Fruit fly (Drosophila melanogaster) Kc167 (cell line): ENCODE measurements around the gene Gr28b.

ENCODE experiments used
- Myc ChIP-seq: fragments of >200 bp; optimal IDR thresholded peaks from 2 replicates; lab custom pipeline; 2017; ENCODE audit warnings: missing external identifiers
- Sin3A ChIP-seq: fragments of >200 bp; optimal IDR thresholded peaks from 2 replicates; lab custom pipeline; 2018; ENCODE audit warnings: missing external identifiers
- h ChIP-seq: fragments of >200 bp; optimal IDR thresholded peaks from 3 replicates; lab custom pipeline; 2018; ENCODE audit warnings: missing external identifiers
- insv ChIP-seq: fragments of >200 bp; optimal IDR thresholded peaks from 3 replicates; lab custom pipeline; 2018; ENCODE audit warnings: missing external identifiers
- psq ChIP-seq: fragments of >200 bp; optimal IDR thresholded peaks from 2 replicates; lab custom pipeline; 2017; ENCODE audit warnings: missing external identifiers
- ttk ChIP-seq: sonication (Bioruptor generic); optimal IDR thresholded peaks from 2 replicates; lab custom pipeline; 2017; ENCODE audit warnings: missing external identifiers

The Gr28b gene

dm6 chr2L:7448371-7448770 lies 13.7 kb downstream of the Gr28b start:
- TF ChIP-seq Sin3A (no peak), psq (lab: Kevin White, UChicago) (no peak), Myc (lab: Kevin White, UChicago) (no peak), ttk (no peak), h (lab: Kevin White, UChicago) (no peak), insv (lab: Kevin White, UChicago) (no peak)

dm6 chr2L:7447820-7448219 lies 14.2 kb downstream of the Gr28b start:
- TF ChIP-seq Sin3A, result no peak
- no peak for TF ChIP-seq insv (lab: Kevin White, UChicago)
- no peak for TF ChIP-seq Myc (lab: Kevin White, UChicago)
- TF ChIP-seq h (lab: Kevin White, UChicago), result no peak
- no peak for TF ChIP-seq psq (lab: Kevin White, UChicago)
- TF ChIP-seq ttk, result no peak

- no peak for TF ChIP-seq Myc (lab: Kevin White, UChicago)
- TF ChIP-seq ttk, result no peak
- TF ChIP-seq Sin3A, result no peak
- TF ChIP-seq h (lab: Kevin White, UChicago), result no peak
- TF ChIP-seq psq (lab: Kevin White, UChicago), result no peak
- no peak for TF ChIP-seq insv (lab: Kevin White, UChicago)
Observed at dm6 chr2L:7442929-7443328, 19.1 kb downstream of the Gr28b start.

- TF ChIP-seq insv (lab: Kevin White, UChicago) (no peak), psq (lab: Kevin White, UChicago) (no peak), Sin3A (no peak), h (lab: Kevin White, UChicago) (no peak), Myc (lab: Kevin White, UChicago) (no peak), ttk (no peak)
Observed at dm6 chr2L:7442106-7442505, 19.9 kb downstream of the Gr28b start.

- TF ChIP-seq Sin3A (no peak), psq (lab: Kevin White, UChicago) (no peak), h (lab: Kevin White, UChicago) (no peak), insv (lab: Kevin White, UChicago) (no peak), Myc (lab: Kevin White, UChicago) (no peak), ttk (no peak)
Observed at dm6 chr2L:7440458-7441018, 21.5 kb downstream of the Gr28b start.

- TF ChIP-seq psq (lab: Kevin White, UChicago) (no peak), Myc (lab: Kevin White, UChicago) (no peak), Sin3A (no peak), h (lab: Kevin White, UChicago) (no peak), insv (lab: Kevin White, UChicago) (no peak), ttk (no peak)
Observed at dm6 chr2L:7438505-7438904, 23.5 kb downstream of the Gr28b start.

dm6 chr2L:7437325-7437707 lies 24.7 kb downstream of the Gr28b start, which contains the start of gene CG5973:
CG5973 (plus strand) TSS chr2L:7437492.
- TF ChIP-seq ttk (no peak), h (lab: Kevin White, UChicago) (no peak), Sin3A (no peak), insv (lab: Kevin White, UChicago) (no peak), psq (lab: Kevin White, UChicago) (no peak), Myc (lab: Kevin White, UChicago) (no peak)

dm6 chr2L:7436492-7437324 lies 25.3 kb downstream of the Gr28b start:
- TF ChIP-seq Sin3A (no peak), insv (lab: Kevin White, UChicago) (no peak), ttk (no peak), h (lab: Kevin White, UChicago) (no peak), Myc (lab: Kevin White, UChicago) (no peak), psq (lab: Kevin White, UChicago) (no peak)

- TF ChIP-seq h (lab: Kevin White, UChicago), result no peak
- TF ChIP-seq psq (lab: Kevin White, UChicago), result no peak
- no peak for TF ChIP-seq ttk
- no peak for TF ChIP-seq Myc (lab: Kevin White, UChicago)
- TF ChIP-seq Sin3A, result no peak
- TF ChIP-seq insv (lab: Kevin White, UChicago), result no peak
Observed at dm6 chr2L:7435475-7435874, 26.6 kb downstream of the Gr28b start.

dm6 chr2L:7434737-7435356 lies 27.2 kb downstream of the Gr28b start:
- no peak for TF ChIP-seq Myc (lab: Kevin White, UChicago)
- TF ChIP-seq Sin3A, result no peak
- no peak for TF ChIP-seq psq (lab: Kevin White, UChicago)
- TF ChIP-seq insv (lab: Kevin White, UChicago), result no peak
- TF ChIP-seq ttk, result no peak
- no peak for TF ChIP-seq h (lab: Kevin White, UChicago)

dm6 chr2L:7433957-7434736 lies 27.9 kb downstream of the Gr28b start:
- TF ChIP-seq Myc (lab: Kevin White, UChicago), result no peak
- TF ChIP-seq psq (lab: Kevin White, UChicago), result no peak
- no peak for TF ChIP-seq Sin3A
- no peak for TF ChIP-seq h (lab: Kevin White, UChicago)
- no peak for TF ChIP-seq insv (lab: Kevin White, UChicago)
- TF ChIP-seq ttk, result no peak
